Fruit fly (Drosophila melanogaster): ENCODE results near the gene eff.

The eff gene

DNA sequence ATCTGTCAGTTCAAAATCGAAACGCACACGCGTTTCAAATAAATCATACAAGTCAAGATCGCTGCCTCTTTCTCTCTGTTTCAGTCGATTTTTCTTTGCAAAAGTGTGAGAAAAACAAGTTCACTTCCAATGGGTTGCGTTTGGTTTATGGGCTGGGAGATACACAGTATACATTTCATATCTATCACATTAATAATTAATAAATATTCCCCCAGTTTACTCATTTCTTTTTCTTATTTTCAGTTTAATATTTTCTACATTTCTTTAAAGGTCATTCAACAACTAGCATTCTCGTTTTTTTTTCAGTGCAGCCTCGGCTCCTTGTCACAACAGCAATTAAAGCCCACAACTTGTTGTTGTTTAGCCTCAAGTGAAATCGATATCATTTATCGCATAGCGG, 57.2 kb downstream of the eff start (continued):
- TF ChIP-seq CG14860 (GFP tag; IDR thresholded peaks at IDR 0.05; ENCODE audit: partially characterized antibody) (no peak), CG34224 (GFP tag; IDR thresholded peaks at IDR 0.05; ENCODE audit: partially characterized antibody) (no peak), CG6683 (GFP tag; optimal IDR thresholded peaks at IDR 0.05) (no peak), CG12769 (tag; optimal IDR thresholded peaks at IDR 0.05) (no peak), Nf-YA (GFP tag; IDR thresholded peaks at IDR 0.05) (no peak), sim (GFP tag; IDR thresholded peaks at IDR 0.05) (no peak), zfh1 (GFP tag; IDR thresholded peaks at IDR 0.05) (no peak), H2.0 (GFP tag; IDR thresholded peaks at IDR 0.05) (0 out of 2 replicates have a peak, but pooled peaks have one; percentile 6), Dref (GFP tag; IDR thresholded peaks at IDR 0.05) (no peak), Drgx (GFP tag; IDR thresholded peaks at IDR 0.05) (peak; percentile 79), jigr1 (GFP tag; IDR thresholded peaks at IDR 0.05) (no peak), bbx (GFP tag; IDR thresholded peaks at IDR 0.05; ENCODE audit: partially characterized antibody) (no peak), Fer1 (GFP tag; optimal IDR thresholded peaks at IDR 0.05) (no peak), ro (GFP tag; IDR thresholded peaks at IDR 0.05) (no peak), CG11723 (GFP tag; optimal IDR thresholded peaks at IDR 0.05) (no peak), Hmx (GFP tag; optimal IDR thresholded peaks at IDR 0.05) (no peak), nmo (GFP tag; optimal IDR thresholded peaks at IDR 0.05) (peak; percentile 7), CG7839 (tag; optimal IDR thresholded peaks at IDR 0.05) (peak; percentile 6), CHES-1-like (GFP tag; optimal IDR thresholded peaks at IDR 0.05) (no peak), C15 (GFP tag; IDR thresholded peaks at IDR 0.05) (no peak), vvl (GFP tag; IDR thresholded peaks at IDR 0.05) (0 out of 2 replicates have a peak, but pooled peaks have one; percentile 20), cg (GFP tag; optimal IDR thresholded peaks at IDR 0.05) (no peak)

Data from whole organism, embryonic.